Fruit fly (Drosophila melanogaster): ENCODE measurements around the gene CG31313.

Gene CG31313

DNA sequence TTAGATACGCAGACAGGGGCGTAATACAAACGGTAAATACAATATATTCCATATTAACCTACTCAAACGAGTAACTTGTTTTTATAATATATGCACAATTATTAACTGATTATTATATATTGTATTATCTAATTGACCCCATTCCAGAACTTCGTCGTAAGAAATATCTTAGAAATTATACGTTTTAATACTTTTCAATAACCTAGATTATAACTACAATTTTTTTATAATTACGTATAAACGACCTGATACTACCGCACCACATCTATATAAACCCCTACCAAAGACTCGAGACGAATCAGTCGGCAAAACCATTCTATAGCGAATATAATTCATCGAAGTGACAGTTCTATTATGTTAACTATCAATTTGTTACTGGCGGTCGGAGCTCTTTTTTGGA, 46.5 kb downstream of the CG31313 start, which contains the start of gene Cyp313a1:
Cyp313a1 (plus strand) TSS at position 301 of the 400 bp plus-strand sequence.
- TF ChIP-seq CG17801 (GFP tag; optimal IDR thresholded peaks at IDR 0.05; ENCODE audit: partially characterized antibody) = no peak

DNA sequence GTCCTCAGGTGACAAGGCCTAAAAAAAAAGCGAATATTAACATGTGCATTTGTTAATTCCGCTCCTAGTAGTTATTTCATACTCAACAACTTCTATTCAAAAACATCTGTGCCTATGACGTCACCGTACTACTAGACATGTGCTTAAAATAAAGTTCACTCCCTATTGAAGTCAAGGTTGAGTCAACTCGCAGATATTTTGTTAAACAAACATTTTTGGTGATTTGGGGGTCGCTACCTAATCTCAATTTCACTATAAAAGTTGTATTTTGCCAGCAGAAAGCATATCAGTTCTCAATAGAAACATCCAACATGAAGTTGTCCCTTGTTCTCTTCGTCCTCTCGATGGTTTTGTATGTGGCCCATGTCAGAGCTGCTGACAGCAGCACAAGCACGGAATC, 50.5 kb downstream of the CG31313 start, which contains the start of gene CG34273:
CG34273 (plus strand) TSS at position 301 of the 400 bp plus-strand sequence.
- TF ChIP-seq CG17801 (GFP tag; optimal IDR thresholded peaks at IDR 0.05; ENCODE audit: partially characterized antibody) = no peak

All from ovary, adult (tissue).